Worm (Caenorhabditis elegans): Measurements from ENCODE around the gene paf-2.

DNA sequence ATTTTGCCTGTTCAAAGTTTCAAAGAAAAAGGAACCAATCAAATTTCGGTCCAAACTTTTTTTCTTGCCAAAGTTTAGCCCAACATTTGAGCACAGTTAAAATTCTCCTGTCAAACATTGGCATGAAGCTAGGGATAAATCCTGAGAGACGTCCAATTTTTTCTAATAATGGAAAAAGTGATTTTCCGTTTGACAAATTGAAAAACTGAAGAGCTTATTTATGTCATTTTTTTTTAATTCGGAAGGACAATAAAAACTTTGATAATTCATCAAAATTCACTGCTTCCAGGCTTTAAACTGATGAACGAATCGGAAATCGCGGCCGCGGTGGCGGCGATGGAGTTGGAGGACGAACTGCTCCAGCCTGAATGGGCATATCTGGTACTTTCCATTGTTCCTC, 23.0 kb upstream of the paf-2 start, which contains the start of gene dop-6:
- no peak for TF ChIP-seq fkh-2 (tag; optimal IDR thresholded peaks at IDR 0.05)
- TF ChIP-seq snpc-4 (tag; optimal IDR thresholded peaks at IDR 0.05), result no peak
- TF ChIP-seq R02D3.7 (tag; optimal IDR thresholded peaks at IDR 0.05), result no peak
- TF ChIP-seq nhr-237 (tag; optimal IDR thresholded peaks at IDR 0.05), result no peak
- TF ChIP-seq pqm-1 (tag; optimal IDR thresholded peaks at IDR 0.05), result no peak
- TF ChIP-seq egl-27 (tag; optimal IDR thresholded peaks at IDR 0.05), result no peak
